Fruit fly (Drosophila melanogaster) S2 (cell line): ENCODE measurements around the gene CG15646.

Experiments used
- CG8478 ChIP-seq: fragments of >200 bp; optimal IDR thresholded peaks from 2 replicates; lab custom pipeline; 2018
- CTCF ChIP-seq, 2 experiments: fragments of >200 bp; optimal IDR thresholded peaks; 2 replicates each; lab custom pipeline; 2018

dm6 chrX:15629962-15630361, 40.9 kb downstream of the CG15646 start:
- TF ChIP-seq CG8478 (lab: Kevin White, UChicago): no peak
- TF ChIP-seq CTCF (optimal IDR thresholded peaks at IDR 0.05; lab: Kevin White, UChicago): no peak
